Worm (Caenorhabditis elegans) whole organism, L3 larva: ENCODE data around the gene rpi-1.
A peak's percentile ranks its signal among the peaks of the same experiment; 100 is the strongest.

Experiments used
- ZK546.5 ChIP-seq: sonication (generic microtip); optimal IDR thresholded peaks from 2 replicates; lab custom pipeline; 2017; ENCODE audit warnings: missing biosample characterization, missing genetic modification characterization
- aly-2 ChIP-seq: fragments of 150-350 bp; optimal IDR thresholded peaks from 2 replicates; lab custom pipeline; 2014; ENCODE audit warnings: missing biosample characterization, missing genetic modification characterization
- ceh-16 ChIP-seq: sonication (generic microtip); optimal IDR thresholded peaks from 2 replicates; lab custom pipeline; 2017; ENCODE audit warnings: missing biosample characterization, missing genetic modification characterization
- ceh-28 ChIP-seq: fragments of 150-350 bp; optimal IDR thresholded peaks from 2 replicates; lab custom pipeline; 2014; ENCODE audit warnings: missing biosample characterization, missing genetic modification reagents, missing genetic modification characterization
- egl-27 ChIP-seq: sonication (generic microtip); optimal IDR thresholded peaks from 4 replicates; lab custom pipeline; 2017; ENCODE audit warnings: missing biosample characterization, missing genetic modification reagents, missing genetic modification characterization
- elt-2 ChIP-seq: sonication (generic microtip); optimal IDR thresholded peaks from 2 replicates; lab custom pipeline; 2016; ENCODE audit warnings: missing genetic modification reagents, mild to moderate bottlenecking, missing genetic modification characterization, missing compliant biosample characterization
- eor-1 ChIP-seq, 2 experiments: fragments of 150-350 bp; optimal IDR thresholded peaks; 2 replicates each; lab custom pipeline; 2014 to 2018; ENCODE audit warnings: missing biosample characterization in 2 of 2, missing genetic modification characterization in 2 of 2
- fos-1 ChIP-seq: fragments of 150-350 bp; optimal IDR thresholded peaks from 2 replicates; lab custom pipeline; 2014; ENCODE audit warnings: missing biosample characterization, missing genetic modification characterization
- hmg-11 ChIP-seq: sonication (generic microtip); optimal IDR thresholded peaks from 2 replicates; lab custom pipeline; 2016; ENCODE audit warnings: missing genetic modification characterization, missing compliant biosample characterization
- jun-1 ChIP-seq: fragments of 150-350 bp; optimal IDR thresholded peaks from 2 replicates; lab custom pipeline; 2014; ENCODE audit warnings: missing biosample characterization, missing genetic modification reagents, missing genetic modification characterization
- lin-39 ChIP-seq: fragments of 150-350 bp; optimal IDR thresholded peaks from 2 replicates; lab custom pipeline; 2018; ENCODE audit warnings: missing biosample characterization, missing genetic modification reagents, missing genetic modification characterization
- lsy-12 ChIP-seq: sonication (generic microtip); optimal IDR thresholded peaks from 2 replicates; lab custom pipeline; 2016; ENCODE audit warnings: mild to moderate bottlenecking, missing genetic modification characterization, missing compliant biosample characterization
- mdl-1 ChIP-seq: fragments of 150-350 bp; optimal IDR thresholded peaks from 2 replicates; lab custom pipeline; 2014; ENCODE audit warnings: missing biosample characterization, missing genetic modification characterization
- nfya-1 ChIP-seq: sonication (generic microtip); optimal IDR thresholded peaks from 2 replicates; lab custom pipeline; 2017; ENCODE audit warnings: missing genetic modification characterization, mild to moderate bottlenecking, missing compliant biosample characterization, antibody characterized with exemption, moderate library complexity; ENCODE audit not compliant: insufficient read depth
- nhr-12 ChIP-seq: fragments of 150-350 bp; optimal IDR thresholded peaks from 2 replicates; lab custom pipeline; 2014; ENCODE audit warnings: missing biosample characterization, missing genetic modification characterization
- nhr-237 ChIP-seq: fragments of 150-350 bp; optimal IDR thresholded peaks from 2 replicates; lab custom pipeline; 2014; ENCODE audit warnings: missing biosample characterization, missing genetic modification characterization
- nhr-25 ChIP-seq: sonication (generic microtip); optimal IDR thresholded peaks from 2 replicates; lab custom pipeline; 2017; ENCODE audit warnings: missing biosample characterization, missing genetic modification characterization
- nhr-28 ChIP-seq: fragments of 150-350 bp; optimal IDR thresholded peaks from 2 replicates; lab custom pipeline; 2014; ENCODE audit warnings: missing biosample characterization, missing genetic modification characterization
- nhr-43 ChIP-seq: sonication (generic microtip); optimal IDR thresholded peaks from 2 replicates; lab custom pipeline; 2016; ENCODE audit warnings: mild to moderate bottlenecking, missing genetic modification characterization, missing compliant biosample characterization; ENCODE audit not compliant: poor library complexity, severe bottlenecking
- nhr-76 ChIP-seq: fragments of 150-350 bp; sonication (generic microtip); optimal IDR thresholded peaks from 5 replicates; lab custom pipeline; 2014; ENCODE audit warnings: missing biosample characterization, missing genetic modification characterization
- nhr-77 ChIP-seq: fragments of 150-350 bp; optimal IDR thresholded peaks from 2 replicates; lab custom pipeline; 2014; ENCODE audit warnings: missing biosample characterization, missing genetic modification characterization
- pha-4 ChIP-seq: fragments of 150-350 bp; optimal IDR thresholded peaks from 2 replicates; lab custom pipeline; 2014; ENCODE audit warnings: missing biosample characterization, missing genetic modification reagents, missing genetic modification characterization
- pqm-1 ChIP-seq: fragments of 150-350 bp; optimal IDR thresholded peaks from 2 replicates; lab custom pipeline; 2017; ENCODE audit warnings: missing biosample characterization, missing genetic modification characterization, inconsistent platforms
- sea-2 ChIP-seq: fragments of 150-350 bp; sonication (generic microtip); optimal IDR thresholded peaks from 4 replicates; lab custom pipeline; 2014; ENCODE audit warnings: missing biosample characterization, missing genetic modification reagents, missing genetic modification characterization
- skn-1 ChIP-seq: fragments of 150-350 bp; optimal IDR thresholded peaks from 2 replicates; lab custom pipeline; 2014; ENCODE audit warnings: missing biosample characterization, missing genetic modification characterization
- snpc-4 ChIP-seq: fragments of 150-350 bp; optimal IDR thresholded peaks from 2 replicates; lab custom pipeline; 2014; ENCODE audit warnings: missing biosample characterization, missing genetic modification characterization
- tbx-2 ChIP-seq: sonication (generic microtip); optimal IDR thresholded peaks from 2 replicates; lab custom pipeline; 2016; ENCODE audit warnings: mild to moderate bottlenecking, missing genetic modification characterization, missing compliant biosample characterization
- unc-39 ChIP-seq: sonication (generic microtip); optimal IDR thresholded peaks from 4 replicates; lab custom pipeline; 2017; ENCODE audit warnings: missing biosample characterization, missing genetic modification characterization
- zag-1 ChIP-seq: fragments of 150-350 bp; optimal IDR thresholded peaks from 2 replicates; lab custom pipeline; 2014; ENCODE audit warnings: missing biosample characterization, missing genetic modification characterization
- ztf-4 ChIP-seq: fragments of 150-350 bp; optimal IDR thresholded peaks from 2 replicates; lab custom pipeline; 2014; ENCODE audit warnings: missing biosample characterization, missing genetic modification characterization

rpi-1 gene

DNA sequence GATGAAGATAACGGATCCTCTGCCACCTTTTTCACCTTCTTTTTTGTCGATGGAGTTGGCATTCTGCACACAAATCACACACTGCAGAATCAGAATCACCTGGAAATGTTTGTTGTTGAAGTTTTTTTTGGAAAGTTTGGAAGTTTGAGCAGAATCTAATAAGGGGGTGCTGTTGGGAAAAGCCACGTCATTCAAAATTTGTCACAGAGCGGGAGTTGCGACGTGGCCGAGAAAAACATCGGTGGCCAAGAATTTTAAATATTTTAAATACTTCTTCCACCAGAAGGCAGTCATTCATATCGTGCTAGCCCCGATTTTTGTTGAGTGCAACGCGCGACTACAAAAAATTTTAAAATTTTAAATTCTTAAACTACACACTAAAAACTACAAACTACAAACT lies at the start of gene rpi-1:
Gene rpi-1 (minus strand): TSS at position 101 of the 400 bp plus-strand sequence.
- no peak for TF ChIP-seq aly-2 (tag; lab: Kevin White, UChicago)
- TF ChIP-seq lin-39 = no peak
- no peak for TF ChIP-seq ceh-16 (tag; lab: Kevin White, UChicago)
- TF ChIP-seq unc-39 = no peak
- no peak for TF ChIP-seq pqm-1 (tag; lab: Kevin White, UChicago)
- TF ChIP-seq jun-1 (tag; lab: Kevin White, UChicago) = no peak
- no peak for TF ChIP-seq nhr-77 (tag; lab: Kevin White, UChicago)
- TF ChIP-seq nhr-25 (tag; lab: Kevin White, UChicago) = no peak

DNA sequence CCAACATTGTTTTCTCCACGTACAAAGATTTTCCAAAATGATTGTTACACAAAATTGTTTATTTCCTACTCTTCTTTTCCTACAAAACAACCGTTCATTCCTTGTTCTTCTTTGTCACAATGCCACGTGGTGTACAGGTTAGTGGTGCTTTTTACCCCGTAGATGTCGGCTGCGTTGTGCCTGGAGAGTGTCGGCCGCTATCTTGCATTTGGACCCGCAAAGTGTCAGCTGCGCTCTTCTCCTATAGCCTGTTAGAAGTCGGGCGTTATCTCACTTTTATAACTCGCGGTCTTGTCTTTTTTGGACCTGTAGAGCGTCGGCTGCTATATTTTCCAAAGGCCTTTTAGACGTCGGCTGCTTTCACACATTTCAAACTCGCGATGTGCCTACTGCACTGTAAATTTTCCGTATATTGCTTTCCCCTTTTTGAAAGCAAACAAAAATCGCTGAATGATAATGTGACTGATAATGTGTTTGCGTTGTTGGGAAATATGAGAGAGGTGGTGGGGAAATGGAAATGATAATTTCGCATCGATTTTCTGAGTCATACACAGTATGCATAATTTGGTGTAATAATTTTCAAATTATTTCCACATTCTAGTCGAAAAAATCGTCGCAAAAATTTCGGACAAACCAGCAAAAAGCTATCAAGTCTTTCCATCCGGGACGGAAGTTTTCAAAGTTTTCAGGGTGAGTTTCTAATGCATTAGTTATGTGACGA lies 48.6 kb upstream of the rpi-1 start, which contains the start of gene F01D5.8:
Gene F01D5.8 (plus strand): TSS at position 51 of the 721 bp plus-strand sequence.
- TF ChIP-seq nfya-1 (no peak), snpc-4 (peak; percentile 17), nhr-237 (no peak), nhr-28 (no peak), elt-2 (peak; percentile 45), tbx-2 (tag; lab: Kevin White, UChicago) (no peak), ztf-4 (tag; lab: Kevin White, UChicago) (no peak), ZK546.5 (tag; lab: Kevin White, UChicago) (no peak), eor-1 (tag; optimal IDR thresholded peaks at IDR 0.05; lab: Kevin White, UChicago) (no peak), lsy-12 (no peak)

DNA sequence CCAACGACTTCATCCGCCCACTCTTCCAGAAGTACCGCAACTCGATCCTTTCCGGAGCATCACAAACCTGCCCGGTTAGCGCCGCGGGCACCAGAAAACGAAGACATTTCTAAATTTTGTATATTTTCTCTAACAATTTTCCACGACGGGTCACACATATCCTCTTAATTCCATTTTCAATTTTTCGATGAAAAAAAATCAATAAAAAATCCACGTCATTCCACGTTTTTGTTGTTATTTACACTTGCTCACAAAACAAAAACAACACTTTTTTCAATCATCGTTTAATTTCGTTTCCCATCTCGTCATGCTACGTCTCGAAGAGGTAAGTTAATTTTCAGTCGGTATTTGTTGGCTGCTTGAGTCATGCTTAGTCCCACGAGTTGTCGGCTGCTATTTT lies 46.1 kb upstream of the rpi-1 start, which contains the start of gene F01D5.7:
Gene F01D5.7 (plus strand): TSS at position 301 of the 400 bp plus-strand sequence.
- TF ChIP-seq zag-1 (tag; lab: Kevin White, UChicago) = no peak
- TF ChIP-seq skn-1 (tag; lab: Kevin White, UChicago) = no peak
- no peak for TF ChIP-seq egl-27 (tag; lab: Kevin White, UChicago)
- no peak for TF ChIP-seq jun-1 (tag; lab: Kevin White, UChicago)
- TF ChIP-seq pha-4 (tag; lab: Kevin White, UChicago) = no peak
- TF ChIP-seq nfya-1 = no peak
- TF ChIP-seq nhr-237 = no peak
- no peak for TF ChIP-seq mdl-1 (tag; lab: Kevin White, UChicago)
- no peak for TF ChIP-seq ceh-28 (tag; lab: Kevin White, UChicago)
- TF ChIP-seq lin-39 = no peak
- no peak for TF ChIP-seq nhr-76 (tag; lab: Kevin White, UChicago)
- TF ChIP-seq nhr-25 (tag; lab: Kevin White, UChicago) = no peak
- no peak for TF ChIP-seq hmg-11 (tag; lab: Kevin White, UChicago)
- no peak for TF ChIP-seq nhr-12 (tag; lab: Kevin White, UChicago)
- TF ChIP-seq unc-39 = no peak

DNA sequence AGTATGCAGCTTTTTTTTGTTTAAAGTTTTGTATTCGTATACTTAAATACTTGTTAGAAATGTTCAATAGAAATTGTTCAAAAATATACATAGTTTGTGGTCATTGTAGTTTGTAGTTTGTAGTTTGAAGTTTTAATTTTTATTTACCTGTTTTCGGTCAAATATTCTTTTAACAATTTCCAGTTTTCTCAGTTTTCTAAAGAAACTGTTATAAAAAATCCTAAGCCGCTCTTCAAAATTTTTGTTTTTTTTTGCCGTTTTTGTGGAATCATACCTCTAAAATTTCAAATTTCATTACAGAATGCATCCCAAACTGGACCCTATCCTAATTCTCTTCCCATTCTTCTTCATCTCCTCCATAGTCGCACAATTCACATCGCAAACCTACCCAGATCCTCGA lies 44.0 kb upstream of the rpi-1 start, which contains the start of gene F01D5.6:
Gene F01D5.6 (plus strand): TSS at position 301 of the 400 bp plus-strand sequence.
- TF ChIP-seq nhr-28 = no peak

DNA sequence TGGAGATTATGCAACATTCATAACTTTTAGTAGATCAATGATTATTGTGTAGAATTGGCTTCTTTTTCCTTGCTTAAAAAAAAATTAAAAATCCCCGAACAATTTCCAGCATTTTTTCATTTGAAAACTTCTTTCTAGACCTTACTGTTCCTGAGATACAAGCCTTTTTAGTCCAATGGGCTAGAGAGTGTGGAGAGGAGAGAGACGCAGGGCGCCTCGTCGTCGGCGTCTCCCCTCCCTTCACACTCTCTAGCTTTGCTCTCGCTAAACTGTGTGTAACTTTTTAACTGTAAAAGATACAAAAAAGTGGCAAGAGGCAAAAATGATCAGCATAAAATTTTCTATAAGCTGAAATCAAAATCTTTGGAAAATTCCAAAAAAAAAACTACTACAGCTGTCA lies 43.0 kb upstream of the rpi-1 start:
- TF ChIP-seq egl-27 (tag; lab: Kevin White, UChicago) (no peak), ZK546.5 (tag; lab: Kevin White, UChicago) (no peak), lsy-12 (no peak), eor-1 (tag; optimal IDR thresholded peaks at IDR 0.05; lab: Kevin White, UChicago) (no peak), ztf-4 (tag; lab: Kevin White, UChicago) (no peak), lin-39 (no peak), elt-2 (no peak), sea-2 (GFP tag; lab: Kevin White, UChicago) (no peak), ceh-28 (tag; lab: Kevin White, UChicago) (no peak), fos-1 (no peak), nhr-28 (no peak), pqm-1 (tag; lab: Kevin White, UChicago) (no peak), nhr-25 (tag; lab: Kevin White, UChicago) (no peak)

DNA sequence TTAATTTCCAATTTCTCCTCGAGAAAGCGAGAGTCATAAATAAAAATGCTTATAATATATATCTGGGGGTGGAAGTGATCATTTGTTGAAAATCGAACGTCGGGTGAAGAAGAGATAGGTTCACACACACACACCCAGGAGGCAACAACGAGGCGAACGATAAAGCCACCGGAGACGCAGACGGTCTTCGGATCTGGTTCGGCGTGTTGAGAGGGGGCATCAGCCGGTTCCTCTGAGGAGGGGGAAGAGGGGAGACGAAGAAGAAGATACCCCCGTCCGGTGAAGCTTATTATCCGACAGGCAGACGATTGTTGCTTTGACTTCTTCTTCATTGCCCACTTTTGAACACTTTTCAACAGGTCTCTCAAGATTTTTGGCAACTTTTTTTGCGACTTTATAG lies 42.6 kb upstream of the rpi-1 start:
- TF ChIP-seq ZK546.5 (tag; lab: Kevin White, UChicago) (no peak), fos-1 (no peak), nhr-43 (tag; lab: Kevin White, UChicago) (peak; percentile 56)
